Worm (Caenorhabditis elegans): ENCODE data around the gene F58D2.2.
A peak's percentile ranks its signal among the peaks of the same experiment; 100 is the strongest.

F58D2.2 gene

DNA sequence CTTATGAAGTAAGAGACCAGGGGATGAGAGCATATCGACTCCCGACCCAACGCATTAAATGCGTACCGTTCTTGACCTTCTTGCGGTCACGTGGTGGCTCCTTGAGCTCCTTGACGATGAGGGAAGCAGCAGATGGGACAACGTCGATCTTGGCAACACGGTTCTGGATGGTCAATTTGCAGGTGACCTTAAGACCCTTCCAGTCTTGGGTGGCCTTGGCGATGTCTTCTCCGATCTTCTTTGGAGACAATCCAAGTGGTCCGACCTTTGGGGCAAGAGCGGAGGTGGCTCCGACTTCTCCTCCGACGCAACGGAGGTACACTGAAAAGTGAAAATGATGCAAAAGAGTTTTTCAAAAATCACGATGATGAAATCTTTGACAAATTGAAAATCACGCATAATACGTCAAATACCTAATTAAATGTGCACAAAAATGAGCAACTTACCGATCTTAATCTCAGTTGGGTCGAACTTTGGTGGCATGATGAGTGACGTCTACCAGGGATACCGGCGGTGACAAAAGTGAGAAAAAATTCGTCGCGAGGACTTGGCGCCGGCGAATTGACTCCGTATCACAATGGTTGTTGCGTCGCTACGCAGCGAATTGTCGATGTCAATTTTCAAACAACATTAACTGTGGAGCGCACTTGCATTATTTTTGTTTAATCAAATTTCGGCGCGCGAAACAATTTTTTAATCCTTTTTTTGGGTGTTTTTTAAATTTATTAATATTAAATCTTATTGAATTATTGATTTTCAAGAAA is 50.7 kb downstream of the F58D2.2 start, which contains the start of gene rpl-12 (continued):
- TF ChIP-seq mes-4 (tag; optimal IDR thresholded peaks at IDR 0.05) (no peak), Y79H2A.3 (GFP tag; conservative IDR thresholded peaks at IDR 0.05) (0 out of 2 replicates have a peak, but pooled peaks have one; percentile 57), sdz-38 (tag; optimal IDR thresholded peaks at IDR 0.05) (no peak), aptf-3 (GFP tag; IDR thresholded peaks at IDR 0.05) (no peak), gei-17 (GFP tag; optimal IDR thresholded peaks at IDR 0.05) (peak; percentile 86), xnd-1 (tag; optimal IDR thresholded peaks at IDR 0.05) (peak; percentile 75), snpc-1.3 (tag; optimal IDR thresholded peaks at IDR 0.05; ENCODE audit: insufficient read depth) (peak; percentile 93), F55B11.4 (tag; optimal IDR thresholded peaks at IDR 0.05; ENCODE audit: borderline replicate concordance, insufficient read depth) (no peak), efl-1 (GFP tag; optimal IDR thresholded peaks at IDR 0.05) (peak; percentile 92), let-607 (tag; optimal IDR thresholded peaks at IDR 0.05) (peak; percentile 89 to 96), lag-1 (GFP tag; IDR thresholded peaks at IDR 0.05) (no peak), F39B2.1 (GFP tag; IDR thresholded peaks at IDR 0.05) (peak; percentile 79; the same call in 1 of the 2 replicates), nfya-1 (tag; optimal IDR thresholded peaks at IDR 0.05; ENCODE audit: borderline replicate concordance, insufficient read depth) (no peak), B0261.1 (tag; optimal IDR thresholded peaks at IDR 0.05) (peak; percentile 40), lin-40 (tag; optimal IDR thresholded peaks at IDR 0.05) (peak; percentile 98), rec-8 (tag; optimal IDR thresholded peaks at IDR 0.05) (peak; percentile 27 to 51), rpc-1 (optimal IDR thresholded peaks at IDR 0.05) (no peak), rpc-1 (tag; optimal IDR thresholded peaks at IDR 0.05) (no peak), nhr-120 (GFP tag; IDR thresholded peaks at IDR 0.05) (no peak), madf-3 (GFP tag; IDR thresholded peaks at IDR 0.05) (peak; percentile 96), madf-10 (tag; optimal IDR thresholded peaks at IDR 0.05) (peak; percentile 95), him-1 (tag; optimal IDR thresholded peaks at IDR 0.05) (peak; percentile 66), pha-4 (tag; optimal IDR thresholded peaks at IDR 0.05) (peak; percentile 94), B0019.2 (GFP tag; conservative IDR thresholded peaks at IDR 0.05) (peak; percentile 85), hlh-12 (tag; optimal IDR thresholded peaks at IDR 0.05) (no peak), F52B5.7 (tag; optimal IDR thresholded peaks at IDR 0.05) (peak; percentile 66), attf-6 (GFP tag; IDR thresholded peaks at IDR 0.05) (peak; percentile 91), aptf-2 (GFP tag; conservative IDR thresholded peaks at IDR 0.05) (peak; percentile 68), attf-3 (GFP tag; conservative IDR thresholded peaks at IDR 0.05) (peak; percentile 86), die-1 (tag; optimal IDR thresholded peaks at IDR 0.05) (peak; percentile 56), ama-1 (optimal IDR thresholded peaks at IDR 0.05) (no peak), ama-1 (GFP tag; optimal IDR thresholded peaks at IDR 0.05) (no peak), egrh-3 (GFP tag; IDR thresholded peaks at IDR 0.05) (peak; percentile 54; the same call in 1 of the 2 replicates), lin-26 (GFP tag; IDR thresholded peaks at IDR 0.05) (peak; percentile 51), ztf-18 (tag; optimal IDR thresholded peaks at IDR 0.05) (peak; percentile 69), zfh-2 (GFP tag; conservative IDR thresholded peaks at IDR 0.05) (peak; percentile 75), somi-1 (GFP tag; optimal IDR thresholded peaks at IDR 0.05) (peak; percentile 94), hmg-20 (GFP tag; IDR thresholded peaks at IDR 0.05) (peak; percentile 87), nhr-80 (tag; optimal IDR thresholded peaks at IDR 0.05) (peak; percentile 91), Y95B8A.8 (GFP tag; IDR thresholded peaks at IDR 0.05) (peak; percentile 96), sptf-2 (GFP tag; optimal IDR thresholded peaks at IDR 0.05) (peak; percentile 8), pbrm-1 (GFP tag; IDR thresholded peaks at IDR 0.05) (peak; percentile 98), F49E8.2 (tag; optimal IDR thresholded peaks at IDR 0.05; ENCODE audit: insufficient read depth) (peak; percentile 92), egl-18 (GFP tag; IDR thresholded peaks at IDR 0.05) (no peak; the same call in 1 of the 2 replicates), atf-7 (tag; optimal IDR thresholded peaks at IDR 0.05) (peak; percentile 92), lsy-27 (tag; optimal IDR thresholded peaks at IDR 0.05; ENCODE audit: borderline replicate concordance, insufficient read depth) (peak; percentile 17), unc-62 (GFP tag; optimal IDR thresholded peaks at IDR 0.05) (peak; percentile 88)

Measured in whole organism, young adult.